Fruit fly (Drosophila melanogaster): Measurements from ENCODE around the gene Ibf2.
A peak's percentile ranks its signal among the peaks of the same experiment; 100 is the strongest.

Gene Ibf2

DNA sequence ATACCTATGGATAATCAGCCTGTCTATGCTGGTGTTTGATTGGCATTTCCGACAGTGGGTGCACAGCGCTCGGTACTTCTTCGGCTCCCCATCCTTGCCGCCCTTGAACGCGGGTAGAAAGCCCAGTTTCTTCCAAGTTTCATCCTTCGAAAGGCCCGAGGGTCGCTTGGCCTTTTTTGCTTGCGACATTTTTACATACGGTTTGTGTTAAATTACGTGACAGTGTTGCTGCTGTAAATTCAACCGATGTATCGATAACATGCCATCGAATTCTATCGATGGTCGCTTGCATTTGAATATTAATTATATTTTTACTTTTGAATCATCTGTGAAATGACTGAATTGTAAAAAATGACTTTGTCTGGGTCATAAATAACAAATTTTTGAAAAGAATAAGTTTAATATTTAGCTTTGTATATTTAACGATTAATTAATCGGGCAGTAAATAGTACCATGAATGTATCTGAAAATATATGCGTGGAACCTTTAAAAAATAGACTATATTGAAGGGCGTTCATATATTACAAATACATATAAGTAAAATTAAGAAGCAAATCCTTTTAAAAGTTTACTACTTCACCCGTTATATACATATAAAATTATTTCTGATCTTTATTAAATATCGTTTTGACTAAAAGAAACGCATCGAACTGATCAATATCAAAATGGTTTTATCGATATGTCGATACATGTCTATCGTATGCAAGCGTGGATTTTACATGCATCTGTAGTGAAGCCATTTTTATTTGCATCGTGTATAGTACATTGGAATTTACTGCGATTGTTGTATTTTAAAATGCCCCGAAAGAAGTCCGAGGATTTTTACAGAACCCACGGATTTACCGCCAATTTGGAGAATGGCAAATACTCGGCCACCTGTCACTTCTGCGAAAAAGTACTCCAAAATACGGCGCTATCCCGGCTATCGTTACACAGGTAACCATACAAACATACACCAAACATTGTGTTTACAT, at the start of gene Ibf2, which contains the start of gene Ibf1 (continued):
- TF ChIP-seq CG11456 (GFP tag; IDR thresholded peaks at IDR 0.05) (no peak), crc (GFP tag; optimal IDR thresholded peaks at IDR 0.05) (no peak), Side (GFP tag; optimal IDR thresholded peaks at IDR 0.05) (no peak), CG34224 (GFP tag; IDR thresholded peaks at IDR 0.05; ENCODE audit: partially characterized antibody) (peak; percentile 82), Blimp-1 (GFP tag; optimal IDR thresholded peaks at IDR 0.05) (no peak), trh (GFP tag; optimal IDR thresholded peaks at IDR 0.05) (no peak), CG6791 (GFP tag; IDR thresholded peaks at IDR 0.05; ENCODE audit: partially characterized antibody) (peak; percentile 92), h (optimal IDR thresholded peaks at IDR 0.05) (no peak), CG8290 (GFP tag; optimal IDR thresholded peaks at IDR 0.05) (peak; percentile 90), CG8290 (tag; optimal IDR thresholded peaks at IDR 0.05) (peak; percentile 66 to 86), ato (GFP tag; IDR thresholded peaks at IDR 0.05; ENCODE audit: partially characterized antibody) (peak; percentile 83), CTCF (GFP tag; optimal IDR thresholded peaks at IDR 0.05) (peak; percentile 63), btn (GFP tag; optimal IDR thresholded peaks at IDR 0.05) (no peak), esg (GFP tag; conservative IDR thresholded peaks at IDR 0.05) (no peak), Mrtf (GFP tag; IDR thresholded peaks at IDR 0.05) (no peak), Sox102F (GFP tag; optimal IDR thresholded peaks at IDR 0.05) (no peak), Dll (GFP tag; IDR thresholded peaks at IDR 0.05; ENCODE audit: partially characterized antibody) (peak; percentile 80), CG17912 (GFP tag; optimal IDR thresholded peaks at IDR 0.05) (no peak), ase (GFP tag; IDR thresholded peaks at IDR 0.05) (no peak), CG30020 (tag; optimal IDR thresholded peaks at IDR 0.05) (peak; percentile 14), Dad (GFP tag; optimal IDR thresholded peaks at IDR 0.05) (no peak), rib (GFP tag; IDR thresholded peaks at IDR 0.05) (no peak), psq (GFP tag; optimal IDR thresholded peaks at IDR 0.05) (no peak), Gug (GFP tag; IDR thresholded peaks at IDR 0.05) (no peak), CG2875 (GFP tag; optimal IDR thresholded peaks at IDR 0.05) (no peak), gt (GFP tag; IDR thresholded peaks at IDR 0.05) (no peak), bbx (GFP tag; IDR thresholded peaks at IDR 0.05; ENCODE audit: partially characterized antibody) (peak; percentile 87), CG7372 (GFP tag; IDR thresholded peaks at IDR 0.05) (no peak), HLH4C (GFP tag; IDR thresholded peaks at IDR 0.05; ENCODE audit: partially characterized antibody) (peak; percentile 77), CG43689 (GFP tag; IDR thresholded peaks at IDR 0.05) (no peak), CG33557 (GFP tag; optimal IDR thresholded peaks at IDR 0.05) (no peak), danr (GFP tag; IDR thresholded peaks at IDR 0.05) (no peak), Gsc (GFP tag; IDR thresholded peaks at IDR 0.05) (no peak), CG2116 (GFP tag; optimal IDR thresholded peaks at IDR 0.05) (peak; percentile 97), sens (GFP tag) (peak; percentile 56), CG6689 (GFP tag; IDR thresholded peaks at IDR 0.05) (no peak), Ada2b (GFP tag; IDR thresholded peaks at IDR 0.05) (no peak), Bdp1 (GFP tag; optimal IDR thresholded peaks at IDR 0.05) (no peak), mam (GFP tag; optimal IDR thresholded peaks at IDR 0.05) (no peak), CG8478 (optimal IDR thresholded peaks at IDR 0.05) (no peak), gsb-n (tag; optimal IDR thresholded peaks at IDR 0.05) (no peak), ara (GFP tag; IDR thresholded peaks at IDR 0.05) (no peak), CG7963 (GFP tag; IDR thresholded peaks at IDR 0.05; ENCODE audit: partially characterized antibody) (peak; percentile 84), Meics (GFP tag; optimal IDR thresholded peaks at IDR 0.05) (no peak), Vsx1 (GFP tag; optimal IDR thresholded peaks at IDR 0.05) (no peak), pum (GFP tag; optimal IDR thresholded peaks at IDR 0.05) (no peak), CG3995 (GFP tag; optimal IDR thresholded peaks at IDR 0.05) (no peak), pnt (GFP tag; optimal IDR thresholded peaks at IDR 0.05) (no peak), Dfd (GFP tag; optimal IDR thresholded peaks at IDR 0.05) (no peak), sr (GFP tag; IDR thresholded peaks at IDR 0.05) (no peak), twi (tag; optimal IDR thresholded peaks at IDR 0.05) (no peak)

All from whole organism, embryonic.